Worm (Caenorhabditis elegans) whole organism, L4 larva: ENCODE measurements around the gene sas-5.

Experiments
- D1046.2 ChIP-seq: fragments of 200-800 bp; sonication (Bioruptor generic); IDR thresholded peaks from 2 replicates; pipeline ENCODE4 v1.3.6; 2022; ENCODE audit warnings: missing genetic modification characterization, missing compliant biosample characterization
- F44E2.7 ChIP-seq: fragments of 200-800 bp; sonication (Bioruptor generic); IDR thresholded peaks from 2 replicates; pipeline ENCODE4 v2.1.2; 2022; ENCODE audit warnings: missing genetic modification characterization, missing compliant biosample characterization
- T26A8.4 ChIP-seq: fragments of 200-800 bp; sonication (Bioruptor generic); IDR thresholded peaks from 2 replicates; pipeline ENCODE4 v1.3.6; 2022; ENCODE audit warnings: missing genetic modification characterization, missing compliant biosample characterization
- Y105C5A.15 ChIP-seq: fragments of 200-800 bp; sonication (Bioruptor generic); IDR thresholded peaks from 2 replicates; pipeline ENCODE4 v1.3.6; 2022; ENCODE audit warnings: missing genetic modification characterization, missing compliant biosample characterization
- Y5F2A.4 ChIP-seq: fragments of 200-800 bp; sonication (Bioruptor generic); optimal IDR thresholded peaks from 2 replicates; lab custom pipeline; 2018; ENCODE audit warnings: mild to moderate bottlenecking, missing genetic modification characterization, missing compliant biosample characterization
- ZK546.5 ChIP-seq, 2 experiments: sonication (generic microtip); optimal IDR thresholded peaks; 2 replicates each; lab custom pipeline; 2017; ENCODE audit warnings: missing biosample characterization in 2 of 2, missing genetic modification characterization in 2 of 2
- aha-1 ChIP-seq: fragments of 150-350 bp; peaks from one replicate; lab custom pipeline; 2014; ENCODE audit warnings: missing biosample characterization, missing genetic modification characterization
- aly-2 ChIP-seq: sonication (generic microtip); optimal IDR thresholded peaks from 2 replicates; lab custom pipeline; 2018; ENCODE audit warnings: missing biosample characterization, missing genetic modification characterization
- ceh-62 ChIP-seq: sonication (generic microtip); optimal IDR thresholded peaks from 2 replicates; lab custom pipeline; 2017; ENCODE audit warnings: missing biosample characterization, missing genetic modification characterization
- ces-1 ChIP-seq: fragments of 150-350 bp; sonication (generic microtip); optimal IDR thresholded peaks from 4 replicates; lab custom pipeline; 2014; ENCODE audit warnings: missing biosample characterization, missing genetic modification reagents, missing genetic modification characterization
- daf-16 ChIP-seq, 3 experiments: sonication (generic microtip); optimal IDR thresholded peaks; 2 replicates each; lab custom pipeline; 2016 to 2017; ENCODE audit warnings: missing genetic modification characterization in 3 of 3, missing genetic modification reagents in 3 of 3, mild to moderate bottlenecking in 2 of 3, missing compliant biosample characterization in 2 of 3, missing biosample characterization in 1 of 3, moderate library complexity in 1 of 3
- daf-19 ChIP-seq: fragments of 200-800 bp; sonication (Bioruptor generic); conservative IDR thresholded peaks from 2 replicates; pipeline ENCODE4 v1.3.6; 2022; ENCODE audit warnings: missing genetic modification characterization, missing compliant biosample characterization
- daf-8 ChIP-seq: fragments of 200-800 bp; sonication (Bioruptor generic); IDR thresholded peaks from 2 replicates; pipeline ENCODE4 v1.3.6; 2022; ENCODE audit warnings: missing genetic modification characterization, missing compliant biosample characterization
- dmd-8 ChIP-seq: fragments of 200-800 bp; sonication (Bioruptor generic); IDR thresholded peaks from 2 replicates; pipeline ENCODE4 v1.3.6; 2022; ENCODE audit warnings: missing genetic modification characterization, missing compliant biosample characterization
- dpl-1 ChIP-seq: fragments of 150-350 bp; optimal IDR thresholded peaks from 2 replicates; lab custom pipeline; 2014; ENCODE audit warnings: missing biosample characterization, missing genetic modification reagents, missing genetic modification characterization
- duxl-1 ChIP-seq: sonication (generic microtip); optimal IDR thresholded peaks from 2 replicates; lab custom pipeline; 2016; ENCODE audit warnings: mild to moderate bottlenecking, missing genetic modification characterization, moderate library complexity, missing compliant biosample characterization; ENCODE audit not compliant: poor library complexity
- dve-1 ChIP-seq: sonication (generic microtip); optimal IDR thresholded peaks from 2 replicates; lab custom pipeline; 2017; ENCODE audit warnings: antibody characterized with exemption, mild to moderate bottlenecking, missing genetic modification characterization, missing compliant biosample characterization; ENCODE audit not compliant: insufficient read depth
- egl-27 ChIP-seq: sonication (generic microtip); optimal IDR thresholded peaks from 3 replicates; lab custom pipeline; 2017; ENCODE audit warnings: missing biosample characterization, missing genetic modification reagents, missing genetic modification characterization
- fkh-10 ChIP-seq: fragments of 150-350 bp; optimal IDR thresholded peaks from 2 replicates; lab custom pipeline; 2014; ENCODE audit warnings: missing biosample characterization, missing genetic modification reagents, missing genetic modification characterization
- fos-1 ChIP-seq: fragments of 150-350 bp; optimal IDR thresholded peaks from 2 replicates; lab custom pipeline; 2014; ENCODE audit warnings: missing biosample characterization, missing genetic modification characterization
- gei-8 ChIP-seq: fragments of 200-800 bp; sonication (Bioruptor generic); optimal IDR thresholded peaks from 2 replicates; lab custom pipeline; 2018; ENCODE audit warnings: mild to moderate bottlenecking, missing genetic modification characterization, missing compliant biosample characterization
- hif-1 ChIP-seq, 2 experiments: sonication (generic microtip); optimal IDR thresholded peaks; 2 replicates each; lab custom pipeline; 2016 to 2017; ENCODE audit warnings: missing compliant biosample characterization in 2 of 2, missing genetic modification characterization in 2 of 2, missing genetic modification reagents in 2 of 2, missing genotype in 2 of 2, mild to moderate bottlenecking in 1 of 2
- hmg-1.1 ChIP-seq: fragments of 200-800 bp; sonication (Bioruptor generic); IDR thresholded peaks from 2 replicates; pipeline ENCODE4 v1.3.6; 2022; ENCODE audit warnings: missing genetic modification reagents, missing genetic modification characterization, missing compliant biosample characterization
- jun-1 ChIP-seq: fragments of 150-350 bp; optimal IDR thresholded peaks from 2 replicates; lab custom pipeline; 2014; ENCODE audit warnings: missing biosample characterization, missing genetic modification reagents, missing genetic modification characterization
- lim-7 ChIP-seq: fragments of 200-800 bp; sonication (Bioruptor generic); IDR thresholded peaks from 2 replicates; pipeline ENCODE4 v1.3.6; 2022; ENCODE audit warnings: missing genetic modification characterization, missing compliant biosample characterization
- lin-13 ChIP-seq: fragments of 150-350 bp; optimal IDR thresholded peaks from 2 replicates; lab custom pipeline; 2014; ENCODE audit warnings: missing biosample characterization, missing genetic modification reagents, missing genetic modification characterization
- lin-15B ChIP-seq: fragments of 150-350 bp; sonication (generic microtip); optimal IDR thresholded peaks from 3 replicates; lab custom pipeline; 2014; ENCODE audit warnings: missing biosample characterization, missing genetic modification characterization
- madf-9 ChIP-seq: fragments of 200-800 bp; sonication (Bioruptor generic); conservative IDR thresholded peaks from 2 replicates; pipeline ENCODE4 v1.3.6; 2022; ENCODE audit warnings: missing genetic modification reagents, missing genetic modification characterization, missing compliant biosample characterization
- mep-1 ChIP-seq: fragments of 150-350 bp; sonication (generic microtip); optimal IDR thresholded peaks from 3 replicates; lab custom pipeline; 2014; ENCODE audit warnings: missing biosample characterization, missing genetic modification characterization
- mxl-2 ChIP-seq: fragments of 200-800 bp; sonication (Bioruptor generic); conservative IDR thresholded peaks from 2 replicates; pipeline ENCODE4 v1.3.6; 2022; ENCODE audit warnings: missing genetic modification reagents, missing genetic modification characterization, missing compliant biosample characterization
- mxl-3 ChIP-seq: fragments of 200-800 bp; sonication (Bioruptor generic); optimal IDR thresholded peaks from 2 replicates; lab custom pipeline; 2018; ENCODE audit warnings: mild to moderate bottlenecking, missing genetic modification characterization, missing compliant biosample characterization
- nhr-102 ChIP-seq: sonication (generic microtip); optimal IDR thresholded peaks from 2 replicates; lab custom pipeline; 2016; ENCODE audit warnings: mild to moderate bottlenecking, missing genetic modification characterization, moderate library complexity, missing compliant biosample characterization
- nhr-11 ChIP-seq: fragments of 150-350 bp; optimal IDR thresholded peaks from 2 replicates; lab custom pipeline; 2014; ENCODE audit warnings: missing biosample characterization, missing genetic modification characterization
- nhr-111 ChIP-seq: fragments of 200-800 bp; sonication (Bioruptor generic); optimal IDR thresholded peaks from 2 replicates; lab custom pipeline; 2018; ENCODE audit warnings: mild to moderate bottlenecking, missing genetic modification characterization, missing compliant biosample characterization
- nhr-237 ChIP-seq: sonication (generic microtip); optimal IDR thresholded peaks from 2 replicates; lab custom pipeline; 2017; ENCODE audit warnings: missing biosample characterization, missing genetic modification characterization
- nhr-25 ChIP-seq: sonication (generic microtip); optimal IDR thresholded peaks from 2 replicates; lab custom pipeline; 2017; ENCODE audit warnings: missing genetic modification characterization, mild to moderate bottlenecking, missing compliant biosample characterization, antibody characterized with exemption, moderate library complexity, borderline replicate concordance; ENCODE audit not compliant: insufficient read depth
- nhr-42 ChIP-seq: fragments of 200-800 bp; sonication (Bioruptor generic); IDR thresholded peaks from 2 replicates; pipeline ENCODE4 v1.3.6; 2022; ENCODE audit warnings: missing genetic modification characterization, missing compliant biosample characterization
- nhr-6 ChIP-seq: fragments of 150-350 bp; optimal IDR thresholded peaks from 2 replicates; lab custom pipeline; 2014; ENCODE audit warnings: missing biosample characterization, missing genetic modification characterization
- nhr-77 ChIP-seq: fragments of 150-350 bp; optimal IDR thresholded peaks from 2 replicates; lab custom pipeline; 2014; ENCODE audit warnings: missing biosample characterization, missing genetic modification characterization
- pha-4 ChIP-seq, 2 experiments: fragments of 150-350 bp in 1 of 2; fragments of 200-800 bp in 1 of 2; sonication (Bioruptor generic) in 1 of 2; IDR thresholded peaks in 1 of 2; optimal IDR thresholded peaks in 1 of 2; 2 replicates each; pipeline versions ENCODE4 v1.3.6 to Lab custom; 2014 to 2022; ENCODE audit warnings: missing genetic modification characterization in 2 of 2, missing genetic modification reagents in 2 of 2, missing biosample characterization in 1 of 2, missing compliant biosample characterization in 1 of 2
- php-3 ChIP-seq: fragments of 200-800 bp; sonication (Bioruptor generic); IDR thresholded peaks from 2 replicates; pipeline ENCODE4 v1.3.6; 2022; ENCODE audit warnings: missing genetic modification reagents, missing genetic modification characterization, missing compliant biosample characterization
- rbr-2 ChIP-seq: sonication (generic microtip); optimal IDR thresholded peaks from 2 replicates; lab custom pipeline; 2016; ENCODE audit warnings: missing genotype, missing genetic modification characterization, missing compliant biosample characterization
- snpc-1.2 ChIP-seq: fragments of 200-800 bp; sonication (Bioruptor generic); IDR thresholded peaks from 2 replicates; pipeline ENCODE4 v1.3.6; 2022; ENCODE audit warnings: missing genetic modification reagents, missing genetic modification characterization, missing compliant biosample characterization
- spr-1 ChIP-seq: sonication (generic microtip); optimal IDR thresholded peaks from 2 replicates; lab custom pipeline; 2016; ENCODE audit warnings: mild to moderate bottlenecking, missing genetic modification characterization, missing compliant biosample characterization
- tag-97 ChIP-seq: fragments of 200-800 bp; sonication (Bioruptor generic); IDR thresholded peaks from 2 replicates; pipeline ENCODE4 v1.3.6; 2022; ENCODE audit warnings: missing genetic modification characterization, missing compliant biosample characterization
- tra-1 ChIP-seq: fragments of 200-800 bp; sonication (Bioruptor generic); IDR thresholded peaks from 2 replicates; pipeline ENCODE4 v1.3.6; 2022; ENCODE audit warnings: missing genetic modification reagents, missing genetic modification characterization, missing compliant biosample characterization
- unc-62 ChIP-seq, 3 experiments: fragments of 150-350 bp in 1 of 3; sonication (generic microtip); optimal IDR thresholded peaks in 2 of 3; peaks in 1 of 3; 1 replicate in 1 of 3; 2 replicates in 2 of 3; lab custom pipeline; 2014 to 2017; ENCODE audit warnings: missing biosample characterization in 3 of 3, missing genetic modification characterization in 3 of 3, missing genetic modification reagents in 3 of 3, missing genotype in 1 of 3
- zag-1 ChIP-seq: fragments of 150-350 bp; optimal IDR thresholded peaks from 2 replicates; lab custom pipeline; 2014; ENCODE audit warnings: missing biosample characterization, missing genetic modification characterization
- zfp-2 ChIP-seq: sonication (generic microtip); optimal IDR thresholded peaks from 2 replicates; lab custom pipeline; 2016; ENCODE audit warnings: mild to moderate bottlenecking, missing genetic modification characterization, missing compliant biosample characterization
- ztf-7 ChIP-seq: fragments of 150-350 bp; optimal IDR thresholded peaks from 2 replicates; lab custom pipeline; 2014; ENCODE audit warnings: missing biosample characterization, missing genetic modification characterization

The sas-5 gene

ce11 chrV:11610481-11610880 lies at the start of gene sas-5:
sas-5 (plus strand) TSS chrV:11610737.
- peak; percentile 88 for TF ChIP-seq duxl-1 (tag; lab: Kevin White, UChicago)
- no peak for TF ChIP-seq ceh-62 (tag; lab: Kevin White, UChicago)
- peak; percentile 79 for TF ChIP-seq hmg-1.1 (GFP tag; lab: Robert Waterston, UW)
- TF ChIP-seq nhr-6, result peak; percentile 46
- no peak for TF ChIP-seq dmd-8 (GFP tag; lab: Robert Waterston, UW)
- no peak for TF ChIP-seq mxl-2 (GFP tag; lab: Robert Waterston, UW)
- no peak for TF ChIP-seq nhr-11 (tag; lab: Kevin White, UChicago)
- TF ChIP-seq zag-1 (tag; lab: Kevin White, UChicago), result no peak
- no peak for TF ChIP-seq pha-4 (GFP tag; IDR thresholded peaks at IDR 0.05; lab: Robert Waterston, UW)
- no peak for TF ChIP-seq pha-4 (tag; optimal IDR thresholded peaks at IDR 0.05; lab: Kevin White, UChicago)
- TF ChIP-seq jun-1 (tag; lab: Kevin White, UChicago), result no peak
- no peak for TF ChIP-seq mxl-3 (GFP tag; lab: Kevin White, UChicago)
- TF ChIP-seq lin-15B (tag; lab: Kevin White, UChicago), result no peak
- no peak for TF ChIP-seq egl-27 (tag; lab: Kevin White, UChicago)
- TF ChIP-seq madf-9 (GFP tag; lab: Robert Waterston, UW), result no peak
- peak; percentile 93 for TF ChIP-seq dpl-1 (GFP tag; lab: Kevin White, UChicago)
- TF ChIP-seq rbr-2 (tag; lab: Kevin White, UChicago), result peak; percentile 44
- peak; percentile 57 for TF ChIP-seq spr-1 (tag; lab: Kevin White, UChicago)
- TF ChIP-seq hif-1 (tag; optimal IDR thresholded peaks at IDR 0.05; lab: Kevin White, UChicago), result peak in 1 of 2 experiments; percentile 54
- no peak for TF ChIP-seq Y105C5A.15 (GFP tag; lab: Robert Waterston, UW)
- no peak for TF ChIP-seq tag-97 (GFP tag; lab: Robert Waterston, UW)
- TF ChIP-seq F44E2.7 (GFP tag; lab: Robert Waterston, UW), result no peak
- TF ChIP-seq snpc-1.2 (GFP tag; lab: Robert Waterston, UW), result peak; percentile 37; the same call in 1 of the 2 replicates
- no peak for TF ChIP-seq nhr-111 (GFP tag; lab: Kevin White, UChicago)
- TF ChIP-seq daf-16 (GFP tag; optimal IDR thresholded peaks at IDR 0.05; lab: Kevin White, UChicago), result peak in 1 of 2 experiments; percentile 43
- peak; percentile 45 for TF ChIP-seq daf-16 (tag; optimal IDR thresholded peaks at IDR 0.05; lab: Kevin White, UChicago)
- no peak for TF ChIP-seq fos-1 (tag; lab: Kevin White, UChicago)
- peak; percentile 4 for TF ChIP-seq ztf-7
- TF ChIP-seq daf-8, result no peak
- no peak for TF ChIP-seq nhr-25 (tag; lab: Kevin White, UChicago)
- TF ChIP-seq nhr-42 (GFP tag; lab: Robert Waterston, UW), result 0 out of 2 replicates have a peak, but pooled peaks have one; percentile 11
- TF ChIP-seq fkh-10 (GFP tag; lab: Kevin White, UChicago), result no peak
- 0 out of 2 replicates have a peak, but pooled peaks have one; percentile 20 for TF ChIP-seq tra-1
- TF ChIP-seq gei-8 (GFP tag; lab: Kevin White, UChicago), result no peak
- TF ChIP-seq nhr-237 (tag; lab: Kevin White, UChicago), result no peak
- peak; percentile 34 for TF ChIP-seq ces-1
- no peak for TF ChIP-seq daf-19 (GFP tag; lab: Robert Waterston, UW)
- TF ChIP-seq dve-1 (tag; lab: Kevin White, UChicago), result peak; percentile 58
- TF ChIP-seq aha-1 (tag; lab: Kevin White, UChicago), result no peak
- 0 out of 2 replicates have a peak, but pooled peaks have one; percentile 9 for TF ChIP-seq php-3 (GFP tag; lab: Robert Waterston, UW)
- TF ChIP-seq Y5F2A.4 (GFP tag; lab: Kevin White, UChicago), result no peak
- no peak; the same call in 1 of the 2 replicates for TF ChIP-seq T26A8.4 (GFP tag; lab: Robert Waterston, UW)
- peak; percentile 61 for TF ChIP-seq lin-13
- TF ChIP-seq aly-2 (tag; lab: Kevin White, UChicago), result no peak
- no peak for TF ChIP-seq zfp-2
- TF ChIP-seq nhr-77 (tag; lab: Kevin White, UChicago), result no peak
- peak; percentile 74 for TF ChIP-seq mep-1 (tag; lab: Kevin White, UChicago)
- no peak for TF ChIP-seq D1046.2 (GFP tag; lab: Robert Waterston, UW)
- no peak for TF ChIP-seq ZK546.5 (tag; optimal IDR thresholded peaks at IDR 0.05; lab: Kevin White, UChicago)
- no peak for TF ChIP-seq lim-7 (GFP tag; lab: Robert Waterston, UW)
- TF ChIP-seq nhr-102 (tag; lab: Kevin White, UChicago), result peak; percentile 52
- no peak for TF ChIP-seq unc-62 (GFP tag; optimal IDR thresholded peaks at IDR 0.05 in 1 of 2; lab: Kevin White, UChicago)
- TF ChIP-seq unc-62 (tag; optimal IDR thresholded peaks at IDR 0.05; lab: Kevin White, UChicago), result no peak
